Fruit fly (Drosophila melanogaster): ENCODE measurements around the gene Cyp305a1.

Gene Cyp305a1

dm6 chr3L:19813075-19813903 lies at the start of gene Cyp305a1 (continued):
- TF ChIP-seq dpn (GFP tag; optimal IDR thresholded peaks at IDR 0.05) (no peak), CrebB (tag; optimal IDR thresholded peaks at IDR 0.05) (no peak), CG11093 (GFP tag; IDR thresholded peaks at IDR 0.05) (no peak), CG1529 (GFP tag; optimal IDR thresholded peaks at IDR 0.05) (no peak), Side (GFP tag; optimal IDR thresholded peaks at IDR 0.05) (no peak), Dref (GFP tag; IDR thresholded peaks at IDR 0.05) (no peak), CG12299 (tag; optimal IDR thresholded peaks at IDR 0.05) (no peak), CG15011 (GFP tag; optimal IDR thresholded peaks at IDR 0.05) (no peak), trh (GFP tag; optimal IDR thresholded peaks at IDR 0.05) (no peak), CG10565 (GFP tag; optimal IDR thresholded peaks at IDR 0.05) (no peak), hth (optimal IDR thresholded peaks at IDR 0.05) (no peak), sens (GFP tag) (peak; percentile 79), CG15696 (tag; optimal IDR thresholded peaks at IDR 0.05) (peak; percentile 23), CG8290 (GFP tag; optimal IDR thresholded peaks at IDR 0.05) (no peak), CG8290 (tag; optimal IDR thresholded peaks at IDR 0.05) (no peak), CG1832 (GFP tag; optimal IDR thresholded peaks at IDR 0.05) (no peak), CG14710 (tag; optimal IDR thresholded peaks at IDR 0.05) (no peak), Xrp1 (GFP tag; IDR thresholded peaks at IDR 0.05) (no peak), CG6813 (GFP tag; optimal IDR thresholded peaks at IDR 0.05) (peak; percentile 37), CG34376 (GFP tag; optimal IDR thresholded peaks at IDR 0.05) (peak; percentile 63), sr (GFP tag; IDR thresholded peaks at IDR 0.05) (peak; percentile 65; the same call in 2 of the 3 replicates), onecut (GFP tag; IDR thresholded peaks at IDR 0.05) (no peak), CG6254 (GFP tag; optimal IDR thresholded peaks at IDR 0.05) (no peak), CG12071 (GFP tag; optimal IDR thresholded peaks at IDR 0.05) (no peak), crol (GFP tag; IDR thresholded peaks at IDR 0.05) (no peak), Sox100B (GFP tag; optimal IDR thresholded peaks at IDR 0.05) (no peak), CG8281 (tag; optimal IDR thresholded peaks at IDR 0.05) (no peak), PHDP (tag; optimal IDR thresholded peaks at IDR 0.05) (no peak), CG34224 (GFP tag; IDR thresholded peaks at IDR 0.05; ENCODE audit: partially characterized antibody) (no peak), CG32772 (GFP tag; IDR thresholded peaks at IDR 0.05) (no peak), CG2199 (GFP tag; IDR thresholded peaks at IDR 0.05) (no peak), CG1603 (tag; optimal IDR thresholded peaks at IDR 0.05) (no peak), Hr3 (GFP tag; optimal IDR thresholded peaks at IDR 0.05) (no peak), B-H2 (GFP tag; optimal IDR thresholded peaks at IDR 0.05) (peak; percentile 51), CG17328 (GFP tag; IDR thresholded peaks at IDR 0.05) (no peak), Atf-2 (GFP tag; optimal IDR thresholded peaks at IDR 0.05) (no peak), Camta (GFP tag; optimal IDR thresholded peaks at IDR 0.05) (no peak), CG2678 (tag; optimal IDR thresholded peaks at IDR 0.05) (no peak), crc (GFP tag; optimal IDR thresholded peaks at IDR 0.05) (no peak), CG12659 (GFP tag; optimal IDR thresholded peaks at IDR 0.05) (no peak), row (GFP tag; IDR thresholded peaks at IDR 0.05) (no peak), Nf-YA (GFP tag; IDR thresholded peaks at IDR 0.05) (no peak), exex (tag; optimal IDR thresholded peaks at IDR 0.05) (peak; percentile 68), Hr78 (GFP tag; optimal IDR thresholded peaks at IDR 0.05) (no peak), seq (GFP tag; IDR thresholded peaks at IDR 0.05) (no peak), tin (GFP tag; optimal IDR thresholded peaks at IDR 0.05) (no peak), Bteb2 (GFP tag; optimal IDR thresholded peaks at IDR 0.05) (no peak), tna (GFP tag; IDR thresholded peaks at IDR 0.05; ENCODE audit: partially characterized antibody) (no peak), CG10321 (GFP tag; IDR thresholded peaks at IDR 0.05) (no peak), CG10654 (GFP tag; optimal IDR thresholded peaks at IDR 0.05) (no peak), CG6854 (GFP tag; optimal IDR thresholded peaks at IDR 0.05) (no peak)
